Worm (Caenorhabditis elegans): Measurements from ENCODE around the gene twk-9.

DNA sequence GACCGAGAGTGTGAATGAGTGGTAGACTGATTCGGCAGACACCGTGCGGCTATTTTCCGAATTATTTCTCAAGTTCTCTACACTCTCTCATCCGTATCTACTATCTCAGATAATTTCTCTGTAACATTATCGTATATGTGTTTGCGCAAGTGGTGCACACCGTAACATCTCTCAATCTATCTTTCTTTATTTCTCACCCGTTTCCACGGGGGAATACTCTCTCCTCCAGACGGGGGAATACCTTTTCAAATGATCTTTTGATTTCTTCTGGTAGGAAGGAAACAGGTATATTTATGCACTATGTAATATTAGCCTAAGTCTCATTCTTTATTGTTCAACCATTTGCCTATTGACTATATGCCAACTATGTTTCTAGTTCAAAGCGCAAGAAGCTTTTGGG, 25.9 kb upstream of the twk-9 start:
- no peak for TF ChIP-seq B0310.2 (tag; optimal IDR thresholded peaks at IDR 0.05)
- no peak for TF ChIP-seq ceh-36 (tag; optimal IDR thresholded peaks at IDR 0.05)
- TF ChIP-seq flt-1 (GFP tag; IDR thresholded peaks at IDR 0.05) = no peak
- no peak for TF ChIP-seq hmbx-1 (tag; optimal IDR thresholded peaks at IDR 0.05)
- no peak for TF ChIP-seq ama-1 (optimal IDR thresholded peaks at IDR 0.05)
- no peak for TF ChIP-seq pes-1 (GFP tag; IDR thresholded peaks at IDR 0.05)
- no peak for TF ChIP-seq F13C5.2 (tag; optimal IDR thresholded peaks at IDR 0.05)
- TF ChIP-seq hmg-4 (GFP tag; optimal IDR thresholded peaks at IDR 0.05) = no peak
- no peak for TF ChIP-seq aly-1 (tag; optimal IDR thresholded peaks at IDR 0.05)
- no peak for TF ChIP-seq tbx-37 (GFP tag; conservative IDR thresholded peaks at IDR 0.05)

Data from whole organism, early embryonic.